Worm (Caenorhabditis elegans): ENCODE data around the gene M110.3.

DNA sequence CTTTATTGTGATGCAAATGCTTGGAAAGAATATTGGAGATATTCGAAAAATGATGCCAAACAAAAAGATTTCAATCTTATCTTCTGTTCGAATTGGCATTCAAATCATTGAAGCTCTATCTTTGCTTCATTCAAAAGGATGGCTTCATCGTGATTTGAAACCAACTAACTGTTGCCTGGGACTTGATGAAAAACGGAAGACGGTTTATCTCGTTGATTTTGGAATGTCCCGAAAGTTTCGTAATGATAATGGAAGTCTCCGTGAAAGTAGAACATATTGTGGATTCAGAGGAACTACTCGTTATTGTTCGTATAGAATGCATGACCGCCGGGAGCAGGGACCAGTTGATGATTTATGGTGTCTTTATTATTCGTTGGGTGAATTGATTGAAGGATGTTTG is 42.3 kb downstream of the M110.3 start:
- no peak for TF ChIP-seq egl-27 (tag; optimal IDR thresholded peaks at IDR 0.05)
- no peak for TF ChIP-seq ztf-11 (tag; optimal IDR thresholded peaks at IDR 0.05)
- no peak for TF ChIP-seq F13H6.1 (tag; optimal IDR thresholded peaks at IDR 0.05)
- TF ChIP-seq ceh-16 (tag; optimal IDR thresholded peaks at IDR 0.05), result no peak
- no peak for TF ChIP-seq fos-1 (tag; optimal IDR thresholded peaks at IDR 0.05)
- no peak for TF ChIP-seq unc-39 (tag; optimal IDR thresholded peaks at IDR 0.05)
- no peak for TF ChIP-seq nhr-11 (tag; optimal IDR thresholded peaks at IDR 0.05)
- no peak for TF ChIP-seq lin-13 (GFP tag; optimal IDR thresholded peaks at IDR 0.05)
- TF ChIP-seq lin-39 (tag; optimal IDR thresholded peaks at IDR 0.05), result no peak
- TF ChIP-seq ama-1 (optimal IDR thresholded peaks at IDR 0.05), result no peak
